Worm (Caenorhabditis elegans): ENCODE results near the gene D1005.5.

D1005.5 gene

DNA sequence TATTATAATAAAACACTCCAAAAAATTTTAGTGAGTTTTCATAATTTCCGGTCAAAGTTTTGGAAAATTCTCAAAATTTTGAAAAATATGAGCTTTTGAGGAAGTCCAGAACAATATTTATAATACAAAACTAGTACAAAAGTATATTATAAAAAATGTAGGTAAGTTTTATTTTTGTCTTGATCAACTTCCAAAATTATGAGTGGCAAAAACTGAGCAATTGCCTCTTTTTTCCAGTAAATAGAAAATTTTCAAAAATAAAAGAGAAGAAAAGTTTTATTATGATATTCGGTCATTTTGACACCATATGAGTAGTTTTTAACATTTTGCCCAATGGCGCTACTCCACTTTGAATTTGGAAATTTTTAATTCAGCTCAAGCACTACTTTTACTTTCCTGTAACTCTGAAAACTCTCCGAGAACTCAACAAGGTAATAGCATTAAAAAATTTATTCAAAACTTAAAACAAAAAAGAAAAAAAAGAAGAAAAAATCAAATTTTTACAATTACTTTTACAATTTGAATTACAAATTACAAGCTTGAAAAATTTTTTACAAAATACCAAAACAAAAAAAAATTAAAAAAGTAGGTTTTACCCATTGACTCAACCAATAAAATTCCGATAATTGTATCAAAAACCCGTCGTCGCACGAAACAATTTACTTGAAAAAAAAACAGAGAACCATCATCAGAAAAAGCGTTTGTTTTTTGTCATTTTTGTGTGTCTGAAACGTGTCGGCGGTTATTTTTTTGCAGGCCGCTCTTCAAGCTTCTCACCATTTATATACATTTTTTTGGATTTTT is 31.1 kb upstream of the D1005.5 start (continued):
- no peak for TF ChIP-seq efl-3 (GFP tag; optimal IDR thresholded peaks at IDR 0.05)
- TF ChIP-seq unc-62 (GFP tag; optimal IDR thresholded peaks at IDR 0.05): no peak
- TF ChIP-seq lin-35 (GFP tag; optimal IDR thresholded peaks at IDR 0.05): peak in 1 of 2 experiments; percentile 73
- no peak for TF ChIP-seq blmp-1 (tag; optimal IDR thresholded peaks at IDR 0.05)
- TF ChIP-seq isw-1 (GFP tag; IDR thresholded peaks at IDR 0.05): peak; percentile 25; the same call in 1 of the 2 replicates
- no peak for TF ChIP-seq fos-1 (tag; optimal IDR thresholded peaks at IDR 0.05)
- no peak for TF ChIP-seq ceh-8 (GFP tag; optimal IDR thresholded peaks at IDR 0.05)
- TF ChIP-seq mef-2 (tag; optimal IDR thresholded peaks at IDR 0.05): no peak
- no peak for TF ChIP-seq irx-1 (tag; optimal IDR thresholded peaks at IDR 0.05)
- TF ChIP-seq dpl-1 (GFP tag; optimal IDR thresholded peaks at IDR 0.05): peak in 2 of 3 experiments; percentile 1 to 11
- no peak for TF ChIP-seq lin-15B (tag; optimal IDR thresholded peaks at IDR 0.05)
- peak; percentile 37 for TF ChIP-seq C04F5.9 (tag; optimal IDR thresholded peaks at IDR 0.05)
- TF ChIP-seq elt-2 (tag; optimal IDR thresholded peaks at IDR 0.05): peak; percentile 38
- TF ChIP-seq unc-86 (tag; optimal IDR thresholded peaks at IDR 0.05): no peak
- no peak for TF ChIP-seq egl-27 (tag; optimal IDR thresholded peaks at IDR 0.05)
- TF ChIP-seq sup-37 (GFP tag; optimal IDR thresholded peaks at IDR 0.05): no peak
- peak; percentile 83 for TF ChIP-seq mep-1 (tag; optimal IDR thresholded peaks at IDR 0.05)
- no peak for TF ChIP-seq fkh-10 (GFP tag; optimal IDR thresholded peaks at IDR 0.05)
- TF ChIP-seq ztf-11 (tag; optimal IDR thresholded peaks at IDR 0.05): no peak
- TF ChIP-seq lsy-2 (tag; optimal IDR thresholded peaks at IDR 0.05): peak; percentile 37 to 52
- TF ChIP-seq mab-9 (GFP tag; IDR thresholded peaks at IDR 0.05): peak; percentile 89
- TF ChIP-seq xbp-1 (tag; optimal IDR thresholded peaks at IDR 0.05): peak; percentile 3
- TF ChIP-seq nhr-84 (tag; optimal IDR thresholded peaks at IDR 0.05): no peak
- no peak for TF ChIP-seq unc-98 (GFP tag; IDR thresholded peaks at IDR 0.05)
- peak; percentile 44 for TF ChIP-seq lir-3 (tag; optimal IDR thresholded peaks at IDR 0.05; ENCODE audit: poor library complexity)
- TF ChIP-seq aly-2 (tag; optimal IDR thresholded peaks at IDR 0.05): no peak
- TF ChIP-seq fkh-4 (tag; optimal IDR thresholded peaks at IDR 0.05; ENCODE audit: borderline replicate concordance): no peak
- no peak for TF ChIP-seq mdl-1 (tag; optimal IDR thresholded peaks at IDR 0.05)
- TF ChIP-seq nhr-76 (tag; optimal IDR thresholded peaks at IDR 0.05): no peak
- TF ChIP-seq efl-1 (optimal IDR thresholded peaks at IDR 0.05): no peak
- peak in 1 of 2 experiments; percentile 93 for TF ChIP-seq efl-1 (GFP tag; optimal IDR thresholded peaks at IDR 0.05 in 1 of 2)
- TF ChIP-seq hlh-17 (GFP tag; optimal IDR thresholded peaks at IDR 0.05; ENCODE audit: borderline replicate concordance): peak; percentile 90
- TF ChIP-seq unc-30 (tag; optimal IDR thresholded peaks at IDR 0.05): no peak
- peak; percentile 87 for TF ChIP-seq ceh-88 (GFP tag; IDR thresholded peaks at IDR 0.05)
- peak in 2 of 6 experiments; percentile 60 to 87 for TF ChIP-seq elt-3 (tag; optimal IDR thresholded peaks at IDR 0.05)
- TF ChIP-seq jun-1 (tag; optimal IDR thresholded peaks at IDR 0.05): peak; percentile 38
- TF ChIP-seq sox-4 (tag; optimal IDR thresholded peaks at IDR 0.05): no peak
- TF ChIP-seq dsc-1 (tag; optimal IDR thresholded peaks at IDR 0.05): no peak
- TF ChIP-seq nhr-237 (tag; optimal IDR thresholded peaks at IDR 0.05): no peak
- TF ChIP-seq ceh-90 (tag; optimal IDR thresholded peaks at IDR 0.05): no peak
- peak; percentile 81 for TF ChIP-seq nhr-71 (tag; optimal IDR thresholded peaks at IDR 0.05)
- TF ChIP-seq lin-39 (tag; optimal IDR thresholded peaks at IDR 0.05): peak; percentile 53
- TF ChIP-seq nhr-28 (tag; optimal IDR thresholded peaks at IDR 0.05): no peak
- TF ChIP-seq Y116A8C.19 (tag; optimal IDR thresholded peaks at IDR 0.05; ENCODE audit: borderline replicate concordance): no peak
- TF ChIP-seq nhr-47 (tag; optimal IDR thresholded peaks at IDR 0.05): peak; percentile 61
- TF ChIP-seq nhr-77 (tag; optimal IDR thresholded peaks at IDR 0.05): no peak
- peak; percentile 72 for TF ChIP-seq snu-23 (GFP tag; optimal IDR thresholded peaks at IDR 0.05)
- no peak for TF ChIP-seq fkh-8 (tag; optimal IDR thresholded peaks at IDR 0.05)
- TF ChIP-seq swsn-7 (tag; optimal IDR thresholded peaks at IDR 0.05): peak; percentile 32
- no peak for TF ChIP-seq ceh-63 (GFP tag; optimal IDR thresholded peaks at IDR 0.05)
- no peak for TF ChIP-seq F16B12.6 (tag; optimal IDR thresholded peaks at IDR 0.05)
- peak; percentile 62 for TF ChIP-seq nhr-20 (tag; optimal IDR thresholded peaks at IDR 0.05)
